Fruit fly (Drosophila melanogaster) whole organism, embryonic: ENCODE data around the gene HHEX.

Experiments
- B-H2 ChIP-seq: fragments of 200-800 bp; sonication (Bioruptor generic); optimal IDR thresholded peaks from 2 replicates; lab custom pipeline; 2018; ENCODE audit warnings: missing biosample characterization, mild to moderate bottlenecking, missing genetic modification characterization
- CG10654 ChIP-seq: fragments of 200-800 bp; sonication (Bioruptor generic); optimal IDR thresholded peaks from 2 replicates; lab custom pipeline; 2016; ENCODE audit warnings: missing biosample characterization, missing genetic modification characterization
- CG1233 ChIP-seq: fragments of 200-800 bp; sonication (Bioruptor generic); optimal IDR thresholded peaks from 4 replicates; lab custom pipeline; 2018; ENCODE audit warnings: missing biosample characterization, mild to moderate bottlenecking, missing genetic modification characterization
- CG14050 ChIP-seq: fragments of 200-800 bp; sonication (Bioruptor generic); IDR thresholded peaks from 3 replicates; pipeline ENCODE4 v1.3.6; 2022; ENCODE audit warnings: missing biosample characterization, missing genetic modification characterization
- CG1832 ChIP-seq: fragments of 200-800 bp; sonication (Bioruptor generic); optimal IDR thresholded peaks from 2 replicates; lab custom pipeline; 2017; ENCODE audit warnings: missing biosample characterization, mild to moderate bottlenecking, missing genetic modification characterization, inconsistent platforms
- CG34376 ChIP-seq: fragments of 200-800 bp; sonication (Bioruptor generic); optimal IDR thresholded peaks from 2 replicates; lab custom pipeline; 2018; ENCODE audit warnings: missing biosample characterization, mild to moderate bottlenecking, missing genetic modification characterization
- CG3838 ChIP-seq: fragments of 200-800 bp; sonication (Bioruptor generic); optimal IDR thresholded peaks from 3 replicates; lab custom pipeline; 2016; ENCODE audit warnings: missing biosample characterization, missing genetic modification characterization
- CG5245 ChIP-seq: fragments of 200-800 bp; sonication (Bioruptor generic); optimal IDR thresholded peaks from 3 replicates; lab custom pipeline; 2016; ENCODE audit warnings: missing biosample characterization, missing genetic modification characterization
- CG6254 ChIP-seq: fragments of 200-800 bp; sonication (Bioruptor generic); optimal IDR thresholded peaks from 3 replicates; lab custom pipeline; 2017; ENCODE audit warnings: mild to moderate bottlenecking, missing biosample characterization, missing genetic modification reagents, missing genetic modification characterization
- CG6791 ChIP-seq: fragments of 200-800 bp; sonication (Bioruptor generic); IDR thresholded peaks from 3 replicates; pipeline ENCODE4 v1.3.6; 2022; ENCODE audit warnings: missing biosample characterization, missing genetic modification characterization; ENCODE audit not compliant: partially characterized antibody
- CG7745 ChIP-seq: fragments of 200-800 bp; sonication (Bioruptor generic); optimal IDR thresholded peaks from 2 replicates; lab custom pipeline; 2018; ENCODE audit warnings: missing biosample characterization, mild to moderate bottlenecking, missing genetic modification characterization, moderate library complexity
- CG7839 ChIP-seq: fragments of 200-800 bp; sonication (Bioruptor generic); optimal IDR thresholded peaks from 3 replicates; lab custom pipeline; 2018; ENCODE audit warnings: missing biosample characterization, mild to moderate bottlenecking, missing genetic modification characterization, moderate library complexity
- CG8290 ChIP-seq, 3 experiments: fragments of 200-800 bp; sonication (Bioruptor generic); optimal IDR thresholded peaks; 2 replicates each; lab custom pipeline; 2016 to 2019; ENCODE audit warnings: missing biosample characterization in 3 of 3, missing genetic modification characterization in 3 of 3, mild to moderate bottlenecking in 2 of 3, moderate library complexity in 1 of 3
- CG9727 ChIP-seq: fragments of 200-800 bp; sonication (Bioruptor generic); optimal IDR thresholded peaks from 3 replicates; lab custom pipeline; 2017; ENCODE audit warnings: missing biosample characterization, mild to moderate bottlenecking, missing genetic modification characterization
- CoRest ChIP-seq: fragments of 200-800 bp; sonication (Bioruptor generic); optimal IDR thresholded peaks from 3 replicates; lab custom pipeline; 2018; ENCODE audit warnings: missing biosample characterization, mild to moderate bottlenecking, missing genetic modification characterization, moderate library complexity
- Dek ChIP-seq: fragments of 200-800 bp; sonication (Bioruptor generic); optimal IDR thresholded peaks from 3 replicates; lab custom pipeline; 2019; ENCODE audit warnings: missing biosample characterization, mild to moderate bottlenecking, missing genetic modification characterization, moderate library complexity
- Ets65A ChIP-seq: fragments of 200-800 bp; sonication (Bioruptor generic); peaks from one replicate; lab custom pipeline; 2016; ENCODE audit warnings: missing biosample characterization, missing genetic modification characterization
- HHEX ChIP-seq: fragments of 200-800 bp; sonication (Bioruptor generic); optimal IDR thresholded peaks from 3 replicates; lab custom pipeline; 2017; ENCODE audit warnings: missing biosample characterization, mild to moderate bottlenecking, missing genetic modification characterization, missing genetic modification reagents
- Hey ChIP-seq: fragments of 200-800 bp; sonication (Bioruptor generic); optimal IDR thresholded peaks from 3 replicates; lab custom pipeline; 2018; ENCODE audit warnings: missing biosample characterization, mild to moderate bottlenecking, missing genetic modification characterization
- Lhr ChIP-seq: fragments of 200-800 bp; sonication (Bioruptor generic); optimal IDR thresholded peaks from 3 replicates; lab custom pipeline; 2017; ENCODE audit warnings: mild to moderate bottlenecking, missing biosample characterization, missing genetic modification reagents, missing genetic modification characterization
- Meics ChIP-seq: fragments of 200-800 bp; sonication (Bioruptor generic); optimal IDR thresholded peaks from 2 replicates; lab custom pipeline; 2017; ENCODE audit warnings: missing biosample characterization, mild to moderate bottlenecking, missing genetic modification characterization
- Myb ChIP-seq: fragments of 200-800 bp; sonication (Bioruptor generic); optimal IDR thresholded peaks from 2 replicates; lab custom pipeline; 2016; ENCODE audit warnings: missing biosample characterization, missing genetic modification characterization
- NFAT ChIP-seq: fragments of 200-800 bp; sonication (Bioruptor generic); IDR thresholded peaks from 2 replicates; pipeline ENCODE4 v1.3.6; 2022; ENCODE audit warnings: missing biosample characterization, missing genetic modification characterization
- Oli ChIP-seq: fragments of 200-800 bp; sonication (Bioruptor generic); optimal IDR thresholded peaks from 2 replicates; lab custom pipeline; 2018; ENCODE audit warnings: missing biosample characterization, mild to moderate bottlenecking, missing genetic modification characterization, moderate library complexity
- aop ChIP-seq: fragments of 200-800 bp; sonication (Bioruptor generic); IDR thresholded peaks from 2 replicates; pipeline ENCODE4 v1.3.6; 2022; ENCODE audit warnings: missing biosample characterization, missing genetic modification characterization
- ap ChIP-seq: fragments of 200-800 bp; sonication (Bioruptor generic); IDR thresholded peaks from 2 replicates; pipeline ENCODE4 v1.3.6; 2022; ENCODE audit warnings: missing biosample characterization, missing genetic modification characterization
- corto ChIP-seq: fragments of 200-800 bp; sonication (Bioruptor generic); optimal IDR thresholded peaks from 2 replicates; lab custom pipeline; 2016; ENCODE audit warnings: missing biosample characterization, mild to moderate bottlenecking, missing genetic modification characterization, moderate library complexity
- cwo ChIP-seq: fragments of 200-800 bp; sonication (Bioruptor generic); optimal IDR thresholded peaks from 3 replicates; lab custom pipeline; 2017; ENCODE audit warnings: missing biosample characterization, missing genetic modification characterization, mild to moderate bottlenecking, moderate library complexity, missing genetic modification reagents
- emc ChIP-seq: fragments of 200-800 bp; sonication (Bioruptor generic); optimal IDR thresholded peaks from 2 replicates; lab custom pipeline; 2016; ENCODE audit warnings: missing biosample characterization, missing genetic modification characterization
- exex ChIP-seq: fragments of 200-800 bp; sonication (Bioruptor generic); optimal IDR thresholded peaks from 4 replicates; lab custom pipeline; 2018; ENCODE audit warnings: missing biosample characterization, mild to moderate bottlenecking, missing genetic modification characterization, moderate library complexity
- grn ChIP-seq: fragments of 200-800 bp; sonication (Bioruptor generic); optimal IDR thresholded peaks from 3 replicates; lab custom pipeline; 2017; ENCODE audit warnings: missing biosample characterization, missing genetic modification characterization
- hbn ChIP-seq: fragments of 200-800 bp; sonication (Bioruptor generic); IDR thresholded peaks from 2 replicates; pipeline ENCODE4 v1.3.6; 2022; ENCODE audit warnings: missing biosample characterization, missing genetic modification characterization; ENCODE audit not compliant: partially characterized antibody
- kah ChIP-seq: fragments of 200-800 bp; sonication (Bioruptor generic); optimal IDR thresholded peaks from 2 replicates; lab custom pipeline; 2018; ENCODE audit warnings: missing biosample characterization, mild to moderate bottlenecking, missing genetic modification characterization
- lab ChIP-seq: fragments of 200-800 bp; sonication (Bioruptor generic); optimal IDR thresholded peaks from 3 replicates; lab custom pipeline; 2017; ENCODE audit warnings: missing biosample characterization, missing genetic modification characterization, mild to moderate bottlenecking, moderate library complexity, missing genetic modification reagents
- lbe ChIP-seq: fragments of 200-800 bp; sonication (Bioruptor generic); optimal IDR thresholded peaks from 2 replicates; lab custom pipeline; 2016; ENCODE audit warnings: missing biosample characterization, mild to moderate bottlenecking, missing genetic modification characterization
- lola ChIP-seq, 3 experiments: fragments of >200 bp in 2 of 3; fragments of 200-800 bp in 1 of 3; sonication (Bioruptor generic) in 1 of 3; optimal IDR thresholded peaks; 2 replicates each; lab custom pipeline; 2017 to 2019; ENCODE audit warnings: missing biosample characterization in 3 of 3, missing genetic modification characterization in 3 of 3, mild to moderate bottlenecking in 1 of 3, moderate library complexity in 1 of 3
- peb ChIP-seq: fragments of 200-800 bp; sonication (Bioruptor generic); IDR thresholded peaks from 2 replicates; pipeline ENCODE4 v1.3.6; 2022; ENCODE audit warnings: missing biosample characterization, missing genetic modification characterization
- pita ChIP-seq: fragments of 200-800 bp; sonication (Bioruptor generic); optimal IDR thresholded peaks from 2 replicates; lab custom pipeline; 2017; ENCODE audit warnings: missing biosample characterization, mild to moderate bottlenecking, missing genetic modification characterization
- sd ChIP-seq: fragments of 200-800 bp; sonication (Bioruptor generic); optimal IDR thresholded peaks from 3 replicates; lab custom pipeline; 2018; ENCODE audit warnings: missing biosample characterization, mild to moderate bottlenecking, missing genetic modification characterization, moderate library complexity
- slbo ChIP-seq: fragments of 200-800 bp; sonication (Bioruptor generic); IDR thresholded peaks from 2 replicates; pipeline ENCODE4 v1.3.6; 2022; ENCODE audit warnings: missing biosample characterization, missing genetic modification characterization
- slp2 ChIP-seq: fragments of 200-800 bp; sonication (Bioruptor generic); optimal IDR thresholded peaks from 2 replicates; lab custom pipeline; 2016; ENCODE audit warnings: missing biosample characterization, missing genetic modification characterization
- sna ChIP-seq: fragments of 200-800 bp; sonication (Bioruptor generic); IDR thresholded peaks from 2 replicates; pipeline ENCODE4 v1.3.6; 2022; ENCODE audit warnings: missing biosample characterization, missing genetic modification characterization; ENCODE audit not compliant: partially characterized antibody
- stc ChIP-seq: fragments of 200-800 bp; sonication (Bioruptor generic); IDR thresholded peaks from 2 replicates; pipeline ENCODE4 v1.3.6; 2022; ENCODE audit warnings: missing biosample characterization, missing genetic modification characterization
- sug ChIP-seq: fragments of 200-800 bp; optimal IDR thresholded peaks from 2 replicates; lab custom pipeline; 2019; ENCODE audit warnings: missing biosample characterization, mild to moderate bottlenecking, missing genetic modification characterization, moderate library complexity
- tgo ChIP-seq: fragments of 200-800 bp; sonication (Bioruptor generic); IDR thresholded peaks from 3 replicates; pipeline ENCODE4 v1.3.6; 2022; ENCODE audit warnings: missing biosample characterization, missing genetic modification characterization
- trem ChIP-seq: fragments of 200-800 bp; optimal IDR thresholded peaks from 3 replicates; lab custom pipeline; 2019; ENCODE audit warnings: missing biosample characterization, mild to moderate bottlenecking, missing genetic modification characterization, moderate library complexity
- unpg ChIP-seq: fragments of 200-800 bp; sonication (Bioruptor generic); optimal IDR thresholded peaks from 3 replicates; lab custom pipeline; 2018; ENCODE audit warnings: missing biosample characterization, mild to moderate bottlenecking, missing genetic modification characterization, moderate library complexity
- wdn ChIP-seq: fragments of 200-800 bp; sonication (Bioruptor generic); IDR thresholded peaks from 2 replicates; pipeline ENCODE4 v1.3.6; 2022; ENCODE audit warnings: missing biosample characterization, missing genetic modification characterization
- wor ChIP-seq: fragments of 200-800 bp; sonication (Bioruptor generic); IDR thresholded peaks from 2 replicates; pipeline ENCODE4 v1.3.6; 2022; ENCODE audit warnings: missing biosample characterization, missing genetic modification characterization

Gene HHEX

dm6 chr3R:21111046-21111480 lies 30.3 kb upstream of the HHEX start, which contains the start of gene Rab11 (continued):
- TF ChIP-seq Oli (tag; lab: Kevin White, UChicago) = no peak
- TF ChIP-seq slbo = peak; percentile 78
- no peak for TF ChIP-seq Hey (tag; lab: Kevin White, UChicago)
- peak; percentile 21 for TF ChIP-seq Lhr
- TF ChIP-seq CG5245 = no peak
- peak; percentile 68 for TF ChIP-seq CG8290 (GFP tag; optimal IDR thresholded peaks at IDR 0.05; lab: Kevin White, UChicago)
- peak; percentile 24 to 68 for TF ChIP-seq CG8290 (tag; optimal IDR thresholded peaks at IDR 0.05; lab: Kevin White, UChicago)
- TF ChIP-seq Ets65A (GFP tag; lab: Kevin White, UChicago) = peak; percentile 8
- TF ChIP-seq lab (GFP tag; lab: Kevin White, UChicago) = peak; percentile 44
- peak; percentile 43; the same call in 1 of the 2 replicates for TF ChIP-seq NFAT (GFP tag; lab: Robert Waterston, UW)
- peak in 1 of 3 experiments; percentile 56 for TF ChIP-seq lola (GFP tag; optimal IDR thresholded peaks at IDR 0.05; lab: Kevin White, UChicago)
- TF ChIP-seq HHEX = no peak
- no peak for TF ChIP-seq wdn (GFP tag; lab: Robert Waterston, UW)
- TF ChIP-seq CG34376 (GFP tag; lab: Kevin White, UChicago) = peak; percentile 60
- peak; percentile 21 for TF ChIP-seq Meics
- peak; percentile 2 for TF ChIP-seq unpg (GFP tag; lab: Kevin White, UChicago)
- no peak for TF ChIP-seq pita
- TF ChIP-seq ap (GFP tag; lab: Robert Waterston, UW) = no peak
- peak; percentile 86 for TF ChIP-seq hbn (GFP tag; lab: Robert Waterston, UW)
- no peak for TF ChIP-seq slp2 (GFP tag; lab: Kevin White, UChicago)
- TF ChIP-seq B-H2 (GFP tag; lab: Kevin White, UChicago) = peak; percentile 49
- peak; percentile 8 for TF ChIP-seq Dek (tag; lab: Kevin White, UChicago)
- TF ChIP-seq CoRest (tag; lab: Kevin White, UChicago) = peak; percentile 77
- TF ChIP-seq sna (GFP tag; lab: Robert Waterston, UW) = peak; percentile 83
- peak; percentile 43; the same call in 2 of the 3 replicates for TF ChIP-seq tgo
- TF ChIP-seq CG9727 (GFP tag; lab: Kevin White, UChicago) = peak; percentile 64
- no peak for TF ChIP-seq aop (GFP tag; lab: Robert Waterston, UW)
- TF ChIP-seq CG6254 = no peak
- TF ChIP-seq Myb = no peak
- peak; percentile 24 for TF ChIP-seq corto (GFP tag; lab: Kevin White, UChicago)
- peak; percentile 38 for TF ChIP-seq trem (tag; lab: Kevin White, UChicago)
- TF ChIP-seq CG1233 = peak; percentile 39

DNA sequence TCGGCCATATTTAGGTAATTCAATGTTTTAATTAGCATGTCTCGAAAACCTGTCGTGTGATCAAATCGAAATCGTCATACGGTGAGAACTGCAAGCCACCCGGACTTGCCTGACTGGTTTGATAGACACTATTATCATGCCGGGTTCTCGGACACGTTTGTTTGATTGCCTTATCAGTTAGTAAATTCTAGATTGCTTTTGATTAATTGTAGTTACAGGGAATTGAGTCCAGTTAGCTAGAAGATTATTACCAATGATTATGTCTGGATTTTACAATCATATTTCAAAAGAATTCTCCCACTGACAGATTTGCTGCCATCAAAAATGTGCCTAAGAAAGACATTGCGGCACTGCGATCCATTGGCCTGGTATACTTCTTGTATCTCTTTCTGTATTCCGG lies 29.0 kb upstream of the HHEX start:
- TF ChIP-seq wor (GFP tag; lab: Robert Waterston, UW) = no peak
- no peak for TF ChIP-seq CG6791
- no peak for TF ChIP-seq CG7745 (tag; lab: Kevin White, UChicago)
- TF ChIP-seq sug = peak; percentile 19
- TF ChIP-seq exex = peak; percentile 77
- no peak for TF ChIP-seq CG7839 (tag; lab: Kevin White, UChicago)
- no peak for TF ChIP-seq emc (GFP tag; lab: Kevin White, UChicago)
- TF ChIP-seq CG1832 (GFP tag; lab: Kevin White, UChicago) = no peak
- TF ChIP-seq CG10654 (GFP tag; lab: Kevin White, UChicago) = no peak
- TF ChIP-seq CG6254 = no peak
- peak; percentile 4 for TF ChIP-seq sd (tag; lab: Kevin White, UChicago)
- no peak for TF ChIP-seq lbe (GFP tag; lab: Kevin White, UChicago)
- no peak for TF ChIP-seq CG3838 (GFP tag; lab: Kevin White, UChicago)
- no peak for TF ChIP-seq kah (GFP tag; lab: Kevin White, UChicago)
- TF ChIP-seq CG14050 (GFP tag; lab: Robert Waterston, UW) = no peak
- TF ChIP-seq peb (GFP tag; lab: Robert Waterston, UW) = no peak
- peak; percentile 60 for TF ChIP-seq cwo (GFP tag; lab: Kevin White, UChicago)
- peak; percentile 78 for TF ChIP-seq grn (GFP tag; lab: Kevin White, UChicago)
- no peak for TF ChIP-seq stc (GFP tag; lab: Robert Waterston, UW)
